Worm (Caenorhabditis elegans): ENCODE measurements around the gene F57E7.4.

- TF ChIP-seq nhr-76 (tag; optimal IDR thresholded peaks at IDR 0.05) (no peak), mep-1 (tag; optimal IDR thresholded peaks at IDR 0.05) (no peak), snpc-4 (tag; optimal IDR thresholded peaks at IDR 0.05) (no peak), dpl-1 (GFP tag; optimal IDR thresholded peaks at IDR 0.05) (no peak), daf-19 (GFP tag; conservative IDR thresholded peaks at IDR 0.05) (no peak), attf-4 (tag; optimal IDR thresholded peaks at IDR 0.05) (no peak)
Observed at ce11 chrV:16460866-16461265, 20.0 kb downstream of the F57E7.4 start, which contains the start of gene srh-142.
